Worm (Caenorhabditis elegans) whole organism, young adult: ENCODE data around the gene F44E2.8.
A peak's percentile ranks its signal among the peaks of the same experiment; 100 is the strongest.

Experiments
- B0019.2 ChIP-seq: fragments of 200-800 bp; sonication (Bioruptor generic); conservative IDR thresholded peaks from 2 replicates; pipeline ENCODE4 v1.3.6; 2022; ENCODE audit warnings: missing genetic modification reagents, missing genetic modification characterization, missing compliant biosample characterization
- B0035.1 ChIP-seq: sonication (generic microtip); optimal IDR thresholded peaks from 2 replicates; lab custom pipeline; 2016; ENCODE audit warnings: missing genetic modification characterization, mild to moderate bottlenecking, missing compliant biosample characterization, missing genotype, missing genetic modification reagents
- C06A6.2 ChIP-seq: fragments of 200-800 bp; sonication (Bioruptor generic); conservative IDR thresholded peaks from 2 replicates; pipeline ENCODE4 v1.3.6; 2022; ENCODE audit warnings: missing genetic modification characterization, missing compliant biosample characterization
- F33H1.4 ChIP-seq: fragments of 200-800 bp; sonication (Bioruptor generic); IDR thresholded peaks from 2 replicates; pipeline ENCODE4 v1.3.6; 2022; ENCODE audit warnings: missing genetic modification reagents, missing genetic modification characterization, missing compliant biosample characterization
- F52B5.7 ChIP-seq: sonication (generic microtip); optimal IDR thresholded peaks from 2 replicates; lab custom pipeline; 2016; ENCODE audit warnings: mild to moderate bottlenecking, missing genetic modification characterization, missing compliant biosample characterization
- T07F8.4 ChIP-seq: sonication (generic microtip); optimal IDR thresholded peaks from 2 replicates; lab custom pipeline; 2016; ENCODE audit warnings: mild to moderate bottlenecking, missing genetic modification characterization, moderate library complexity, missing compliant biosample characterization
- T26A5.8 ChIP-seq: sonication (generic microtip); optimal IDR thresholded peaks from 2 replicates; lab custom pipeline; 2016; ENCODE audit warnings: missing genetic modification characterization, missing compliant biosample characterization
- Y56A3A.18 ChIP-seq: fragments of 200-800 bp; sonication (Bioruptor generic); IDR thresholded peaks from 2 replicates; pipeline ENCODE4 v1.3.6; 2022; ENCODE audit warnings: missing genetic modification reagents, missing genetic modification characterization, missing compliant biosample characterization
- Y95B8A.8 ChIP-seq: fragments of 200-800 bp; sonication (Bioruptor generic); IDR thresholded peaks from 2 replicates; pipeline ENCODE4 v1.3.6; 2022; ENCODE audit warnings: missing genetic modification reagents, missing genetic modification characterization, missing compliant biosample characterization
- aptf-2 ChIP-seq: fragments of 200-800 bp; sonication (Bioruptor generic); conservative IDR thresholded peaks from 2 replicates; pipeline ENCODE4 v1.3.6; 2022; ENCODE audit warnings: missing genetic modification reagents, missing genetic modification characterization, missing compliant biosample characterization
- atf-7 ChIP-seq: sonication (generic microtip); optimal IDR thresholded peaks from 2 replicates; lab custom pipeline; 2017; ENCODE audit warnings: mild to moderate bottlenecking, missing genetic modification characterization, missing compliant biosample characterization
- attf-5 ChIP-seq: fragments of 200-800 bp; sonication (Bioruptor generic); optimal IDR thresholded peaks from 2 replicates; lab custom pipeline; 2018; ENCODE audit warnings: mild to moderate bottlenecking, missing genetic modification characterization, missing compliant biosample characterization
- bed-1 ChIP-seq: fragments of 200-800 bp; sonication (Bioruptor generic); IDR thresholded peaks from 2 replicates; pipeline ENCODE4 v1.3.6; 2022; ENCODE audit warnings: missing genetic modification reagents, missing genetic modification characterization, missing compliant biosample characterization
- cebp-2 ChIP-seq: fragments of 200-800 bp; sonication (Bioruptor generic); IDR thresholded peaks from 2 replicates; pipeline ENCODE4 v1.3.6; 2022; ENCODE audit warnings: missing genetic modification characterization, missing compliant biosample characterization
- ceh-40 ChIP-seq: fragments of 200-800 bp; sonication (Bioruptor generic); IDR thresholded peaks from 2 replicates; pipeline ENCODE4 v1.3.6; 2022; ENCODE audit warnings: missing genetic modification characterization, missing compliant biosample characterization
- ceh-79 ChIP-seq: sonication (generic microtip); optimal IDR thresholded peaks from 2 replicates; lab custom pipeline; 2017; ENCODE audit warnings: mild to moderate bottlenecking, missing genetic modification characterization, missing compliant biosample characterization
- die-1 ChIP-seq: sonication (generic microtip); optimal IDR thresholded peaks from 2 replicates; lab custom pipeline; 2016; ENCODE audit warnings: missing genotype, mild to moderate bottlenecking, missing genetic modification characterization, missing compliant biosample characterization
- dox-1 ChIP-seq: fragments of 200-800 bp; sonication (Bioruptor generic); IDR thresholded peaks from 2 replicates; pipeline ENCODE4 v1.3.6; 2022; ENCODE audit warnings: missing genetic modification reagents, missing genetic modification characterization, missing compliant biosample characterization
- dpff-1 ChIP-seq: sonication (generic microtip); optimal IDR thresholded peaks from 2 replicates; lab custom pipeline; 2017; ENCODE audit warnings: mild to moderate bottlenecking, missing genetic modification characterization, missing compliant biosample characterization
- efl-1 ChIP-seq: fragments of 150-350 bp; optimal IDR thresholded peaks from 2 replicates; lab custom pipeline; 2014; ENCODE audit warnings: missing biosample characterization, missing genetic modification reagents, missing genetic modification characterization
- ekl-4 ChIP-seq: fragments of 200-800 bp; sonication (Bioruptor generic); IDR thresholded peaks from 2 replicates; pipeline ENCODE4 v1.3.6; 2022; ENCODE audit warnings: missing genetic modification reagents, missing genetic modification characterization, missing compliant biosample characterization
- fkh-3 ChIP-seq: sonication (generic microtip); optimal IDR thresholded peaks from 2 replicates; lab custom pipeline; 2016; ENCODE audit warnings: mild to moderate bottlenecking, missing genetic modification characterization, missing compliant biosample characterization
- gei-17 ChIP-seq: fragments of 200-800 bp; sonication (Bioruptor generic); optimal IDR thresholded peaks from 2 replicates; lab custom pipeline; 2018; ENCODE audit warnings: mild to moderate bottlenecking, missing genetic modification characterization, missing compliant biosample characterization
- hmg-1.2 ChIP-seq: fragments of 200-800 bp; sonication (Bioruptor generic); IDR thresholded peaks from 2 replicates; pipeline ENCODE4 v1.3.6; 2022; ENCODE audit warnings: missing genetic modification reagents, missing genetic modification characterization, missing compliant biosample characterization
- hsf-1 ChIP-seq: fragments of 200-800 bp; sonication (Bioruptor generic); IDR thresholded peaks from 2 replicates; pipeline ENCODE4 v1.3.6; 2022; ENCODE audit warnings: missing genetic modification reagents, missing genetic modification characterization, missing compliant biosample characterization
- let-526 ChIP-seq: fragments of 200-800 bp; sonication (Bioruptor generic); IDR thresholded peaks from 2 replicates; pipeline ENCODE4 v1.3.6; 2022; ENCODE audit warnings: missing genetic modification reagents, missing genetic modification characterization, missing compliant biosample characterization
- lin-26 ChIP-seq: fragments of 200-800 bp; sonication (Bioruptor generic); IDR thresholded peaks from 2 replicates; pipeline ENCODE4 v1.3.6; 2022; ENCODE audit warnings: missing genetic modification reagents, missing genetic modification characterization, missing compliant biosample characterization
- lin-35 ChIP-seq, 3 experiments: fragments of 150-350 bp in 2 of 3; sonication (generic microtip) in 1 of 3; optimal IDR thresholded peaks; 2 replicates each; lab custom pipeline; 2014 to 2018; ENCODE audit warnings: missing biosample characterization in 3 of 3, missing genetic modification characterization in 3 of 3, missing genetic modification reagents in 3 of 3
- lin-54 ChIP-seq: fragments of 200-800 bp; sonication (Bioruptor generic); optimal IDR thresholded peaks from 2 replicates; lab custom pipeline; 2018; ENCODE audit warnings: mild to moderate bottlenecking, missing genetic modification characterization, missing compliant biosample characterization
- lsl-1 ChIP-seq: fragments of 200-800 bp; sonication (Bioruptor generic); optimal IDR thresholded peaks from 2 replicates; lab custom pipeline; 2018; ENCODE audit warnings: mild to moderate bottlenecking, missing genetic modification characterization, moderate library complexity, missing compliant biosample characterization
- madf-10 ChIP-seq: sonication (generic microtip); optimal IDR thresholded peaks from 2 replicates; lab custom pipeline; 2016; ENCODE audit warnings: mild to moderate bottlenecking, missing genetic modification characterization, missing compliant biosample characterization
- madf-6 ChIP-seq: fragments of 200-800 bp; sonication (Bioruptor generic); IDR thresholded peaks from 2 replicates; pipeline ENCODE4 v1.3.6; 2022; ENCODE audit warnings: missing genetic modification reagents, missing genetic modification characterization, missing compliant biosample characterization
- mcd-1 ChIP-seq: fragments of 200-800 bp; sonication (Bioruptor generic); IDR thresholded peaks from 2 replicates; pipeline ENCODE4 v1.3.6; 2022; ENCODE audit warnings: missing genetic modification reagents, missing genetic modification characterization, missing compliant biosample characterization
- nhr-179 ChIP-seq: sonication (generic microtip); optimal IDR thresholded peaks from 2 replicates; lab custom pipeline; 2016; ENCODE audit warnings: mild to moderate bottlenecking, missing genetic modification characterization, missing compliant biosample characterization
- nhr-27 ChIP-seq: fragments of 200-800 bp; sonication (Bioruptor generic); optimal IDR thresholded peaks from 2 replicates; lab custom pipeline; 2018; ENCODE audit warnings: mild to moderate bottlenecking, missing genetic modification characterization, moderate library complexity, missing compliant biosample characterization
- nhr-80 ChIP-seq: sonication (generic microtip); optimal IDR thresholded peaks from 2 replicates; lab custom pipeline; 2016; ENCODE audit warnings: missing genetic modification characterization, missing compliant biosample characterization
- rec-8 ChIP-seq, 2 experiments: sonication (generic microtip); optimal IDR thresholded peaks; 2 replicates each; lab custom pipeline; 2016; ENCODE audit warnings: mild to moderate bottlenecking in 2 of 2, missing genetic modification characterization in 2 of 2, missing genetic modification reagents in 2 of 2, missing genotype in 2 of 2, missing biosample characterization in 1 of 2, missing compliant biosample characterization in 1 of 2, moderate library complexity in 1 of 2
- sdz-38 ChIP-seq: sonication (generic microtip); optimal IDR thresholded peaks from 2 replicates; lab custom pipeline; 2016; ENCODE audit warnings: missing genotype, missing genetic modification characterization, missing compliant biosample characterization
- snpc-4 ChIP-seq, 5 experiments: fragments of 150-350 bp in 1 of 5; sonication (generic microtip) in 4 of 5; optimal IDR thresholded peaks; 2 replicates each; lab custom pipeline; 2014 to 2018; ENCODE audit warnings: missing genetic modification characterization in 5 of 5, missing biosample characterization in 3 of 5, antibody characterized with exemption in 2 of 5, mild to moderate bottlenecking in 2 of 5, missing compliant biosample characterization in 2 of 5, missing genotype in 2 of 5, moderate library complexity in 2 of 5, missing genetic modification reagents in 1 of 5
- xnd-1 ChIP-seq: sonication (generic microtip); optimal IDR thresholded peaks from 2 replicates; lab custom pipeline; 2016; ENCODE audit warnings: missing genotype, missing genetic modification reagents, missing genetic modification characterization, missing compliant biosample characterization
- ztf-18 ChIP-seq: sonication (generic microtip); optimal IDR thresholded peaks from 2 replicates; lab custom pipeline; 2016; ENCODE audit warnings: missing genotype, mild to moderate bottlenecking, missing genetic modification characterization, missing compliant biosample characterization
- ztf-28 ChIP-seq: fragments of 200-800 bp; sonication (Bioruptor generic); IDR thresholded peaks from 2 replicates; pipeline ENCODE4 v1.3.6; 2022; ENCODE audit warnings: missing genetic modification reagents, missing genetic modification characterization, missing compliant biosample characterization
- ztf-3 ChIP-seq: fragments of 200-800 bp; sonication (Bioruptor generic); optimal IDR thresholded peaks from 2 replicates; lab custom pipeline; 2018; ENCODE audit warnings: mild to moderate bottlenecking, missing genetic modification characterization, missing compliant biosample characterization

The F44E2.8 gene

DNA sequence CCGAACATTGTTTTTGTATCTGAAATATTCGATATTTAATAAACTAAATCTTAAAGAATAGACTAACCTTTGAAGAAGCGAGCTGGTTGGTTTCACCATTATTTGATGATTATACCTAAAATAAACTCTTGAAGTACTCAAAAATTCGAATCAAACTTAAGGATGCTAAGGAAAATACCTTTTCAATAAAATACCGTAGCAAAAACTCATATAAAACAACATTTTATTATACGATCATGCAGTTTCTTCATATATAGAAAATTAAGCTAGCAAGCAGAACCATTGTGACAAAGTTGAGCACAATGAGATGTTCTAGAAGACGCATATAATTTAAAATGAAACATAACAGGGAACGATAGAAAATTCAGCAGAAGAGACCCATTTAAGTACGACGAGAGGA lies 1.3 kb downstream of the F44E2.8 start, which contains the start of gene F44E2.7:
TSS of gene F44E2.7 (minus strand) at position 101 of the 400 bp plus-strand sequence.
- TF ChIP-seq dox-1 = no peak
- no peak for TF ChIP-seq ceh-40 (GFP tag; lab: Robert Waterston, UW)
- TF ChIP-seq Y95B8A.8 = no peak
- no peak for TF ChIP-seq lin-35 (GFP tag; optimal IDR thresholded peaks at IDR 0.05; lab: Kevin White, UChicago)
- TF ChIP-seq Y56A3A.18 (GFP tag; lab: Robert Waterston, UW) = no peak

DNA sequence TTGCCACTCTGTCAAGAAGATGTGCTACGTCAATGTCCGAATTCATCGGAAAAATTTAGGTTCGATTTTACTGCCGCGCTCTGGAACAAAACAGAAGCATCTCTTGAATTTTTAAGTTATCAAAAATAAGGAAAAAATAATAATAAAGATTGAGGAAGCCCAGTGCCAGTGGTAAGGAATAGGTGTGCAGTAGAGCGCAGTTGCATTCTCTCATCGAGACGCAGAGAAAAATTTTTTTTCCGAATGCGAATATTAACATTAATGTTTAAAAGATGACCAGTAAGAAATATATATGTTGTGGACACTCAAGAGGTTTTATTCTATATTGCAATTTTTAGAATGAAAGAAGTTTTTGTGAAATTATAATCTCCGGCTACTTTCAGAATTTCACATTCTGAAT lies 2.0 kb downstream of the F44E2.8 start:
- TF ChIP-seq snpc-4 (GFP tag; optimal IDR thresholded peaks at IDR 0.05; lab: Kevin White, UChicago) (no peak), snpc-4 (tag; optimal IDR thresholded peaks at IDR 0.05; lab: Kevin White, UChicago) (peak in 1 of 4 experiments; percentile 27), T26A5.8 (tag; lab: Kevin White, UChicago) (no peak), aptf-2 (GFP tag; lab: Robert Waterston, UW) (no peak), ztf-28 (no peak), attf-5 (peak; percentile 37), ztf-18 (tag; lab: Kevin White, UChicago) (peak; percentile 38), mcd-1 (GFP tag; lab: Robert Waterston, UW) (peak; percentile 89), let-526 (GFP tag; lab: Robert Waterston, UW) (no peak), ztf-3 (no peak), die-1 (tag; lab: Kevin White, UChicago) (no peak), gei-17 (GFP tag; lab: Kevin White, UChicago) (no peak), madf-6 (GFP tag; lab: Robert Waterston, UW) (peak; percentile 30; the same call in 1 of the 2 replicates), hmg-1.2 (GFP tag; lab: Robert Waterston, UW) (peak; percentile 30; the same call in 1 of the 2 replicates), nhr-80 (tag; lab: Kevin White, UChicago) (no peak)
- TF ChIP-seq, all 124 proteins: peak for 6

DNA sequence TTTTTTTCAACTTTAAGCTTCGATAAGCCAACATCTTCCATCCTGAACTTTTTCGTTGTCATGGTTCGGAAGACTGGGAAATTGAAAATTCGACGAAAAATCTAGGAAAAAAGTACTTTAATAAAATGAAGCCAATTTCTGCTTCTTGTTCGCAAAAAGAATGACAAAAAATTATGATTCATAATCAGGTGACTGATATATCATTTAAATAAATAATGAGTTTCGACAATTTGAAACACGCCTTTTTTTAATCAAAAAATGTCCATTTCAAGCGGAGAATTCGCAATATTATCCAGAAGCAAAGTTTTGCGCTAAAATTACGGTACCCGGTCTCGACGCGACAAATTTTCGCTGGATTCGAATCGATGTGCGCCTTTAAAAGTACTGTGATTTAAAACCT lies 4.6 kb downstream of the F44E2.8 start, which contains the start of gene F44E2.6:
TSS of gene F44E2.6 (minus strand) at position 101 of the 400 bp plus-strand sequence.
- TF ChIP-seq bed-1 = no peak
- no peak for TF ChIP-seq rec-8 (tag; optimal IDR thresholded peaks at IDR 0.05; lab: Kevin White, UChicago)
- TF ChIP-seq sdz-38 (tag; lab: Kevin White, UChicago) = no peak
- no peak for TF ChIP-seq efl-1 (GFP tag; lab: Kevin White, UChicago)
- no peak for TF ChIP-seq nhr-27 (tag; lab: Kevin White, UChicago)
- TF ChIP-seq lin-26 (GFP tag; lab: Robert Waterston, UW) = no peak
- TF ChIP-seq atf-7 (tag; lab: Kevin White, UChicago) = no peak
- no peak for TF ChIP-seq B0035.1
- TF ChIP-seq hsf-1 (GFP tag; lab: Robert Waterston, UW) = no peak
- no peak for TF ChIP-seq xnd-1
- TF ChIP-seq T26A5.8 (tag; lab: Kevin White, UChicago) = no peak
- TF ChIP-seq T07F8.4 = no peak
- TF ChIP-seq cebp-2 = no peak
- TF ChIP-seq ceh-79 (tag; lab: Kevin White, UChicago) = no peak
- no peak for TF ChIP-seq madf-10 (tag; lab: Kevin White, UChicago)
- TF ChIP-seq C06A6.2 = no peak

DNA sequence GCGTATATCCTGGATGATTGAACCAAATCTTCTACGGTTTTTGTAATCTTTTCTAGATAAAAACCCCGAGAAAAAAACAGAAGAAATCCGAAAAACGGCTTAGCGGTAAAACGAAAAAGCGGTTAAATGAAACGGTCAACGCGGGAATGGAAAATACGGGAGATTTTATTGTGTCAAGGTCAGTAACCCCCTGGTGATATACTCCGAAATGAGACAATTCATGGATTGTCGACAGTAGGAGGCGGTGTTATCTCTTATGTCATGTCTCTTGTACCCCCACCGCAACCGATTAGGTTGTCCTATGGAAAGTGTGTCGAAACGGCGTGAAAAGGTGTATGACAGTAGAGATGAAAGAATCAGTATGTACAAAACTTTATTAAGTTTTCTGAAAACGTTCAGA lies 5.5 kb downstream of the F44E2.8 start:
- TF ChIP-seq F52B5.7 (tag; lab: Kevin White, UChicago) = no peak
- no peak for TF ChIP-seq rec-8 (tag; optimal IDR thresholded peaks at IDR 0.05; lab: Kevin White, UChicago)
- no peak for TF ChIP-seq ekl-4 (GFP tag; lab: Robert Waterston, UW)
- no peak for TF ChIP-seq lin-54 (GFP tag; lab: Kevin White, UChicago)
- no peak for TF ChIP-seq hmg-1.2 (GFP tag; lab: Robert Waterston, UW)
- no peak for TF ChIP-seq bed-1
- TF ChIP-seq dpff-1 (tag; lab: Kevin White, UChicago) = no peak
- TF ChIP-seq B0019.2 (GFP tag; lab: Robert Waterston, UW) = no peak
- no peak for TF ChIP-seq fkh-3 (tag; lab: Kevin White, UChicago)
- TF ChIP-seq nhr-179 = no peak
- no peak for TF ChIP-seq lsl-1 (GFP tag; lab: Kevin White, UChicago)
- no peak for TF ChIP-seq F33H1.4 (GFP tag; lab: Robert Waterston, UW)
- TF ChIP-seq, all 124 proteins: peak for 0
